Fruit fly (Drosophila melanogaster): ENCODE measurements around the gene CG34376.

CG34376 gene

DNA sequence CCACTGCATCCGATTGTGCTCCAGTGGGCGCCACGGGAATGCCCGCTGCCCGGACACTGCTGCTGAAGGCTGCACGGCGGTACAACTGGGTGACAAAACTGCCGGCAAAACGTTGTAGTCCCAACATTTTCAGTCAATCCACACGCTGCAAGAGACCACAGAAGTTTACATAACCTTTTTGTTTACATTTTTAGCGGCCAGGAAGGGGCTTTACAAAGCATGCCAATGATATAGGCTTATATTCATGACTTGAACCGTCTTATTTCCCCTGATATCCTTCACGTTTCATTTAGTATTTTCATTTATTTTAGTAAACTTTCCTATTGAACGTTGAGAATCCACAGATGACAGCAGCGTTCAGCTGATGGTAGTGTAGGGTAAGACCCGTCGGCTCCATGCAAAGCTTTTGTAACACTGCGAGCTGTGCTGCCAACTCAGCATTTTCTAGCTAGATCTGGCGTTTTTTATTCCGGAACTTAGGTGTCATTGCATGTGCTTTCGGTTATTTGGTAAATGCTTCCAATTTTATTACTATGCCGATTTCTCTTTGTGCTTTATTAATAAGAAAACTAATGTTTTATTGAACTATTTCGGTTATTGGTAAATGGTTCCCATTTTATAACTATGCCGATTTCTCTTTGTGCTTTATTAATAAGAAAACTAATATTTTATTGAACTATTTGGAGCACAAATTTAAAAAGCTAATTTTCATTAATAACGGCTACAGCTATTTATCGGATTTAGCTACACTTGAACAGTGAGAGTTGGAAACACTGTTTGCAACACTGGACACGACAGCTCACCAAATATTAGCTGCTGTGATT, 37.1 kb upstream of the CG34376 start, which contains the start of the genes CG13850 and lqfR (continued):
- TF ChIP-seq CG10543 (GFP tag; optimal IDR thresholded peaks at IDR 0.05) (peak; percentile 82), wdn (GFP tag; IDR thresholded peaks at IDR 0.05) (no peak; the same call in 1 of the 2 replicates), BEAF-32 (GFP tag; optimal IDR thresholded peaks at IDR 0.05) (peak; percentile 51), CTCF (GFP tag; optimal IDR thresholded peaks at IDR 0.05) (no peak), Dip2 (GFP tag; IDR thresholded peaks at IDR 0.05) (no peak), Lim3 (GFP tag; IDR thresholded peaks at IDR 0.05) (no peak), CG4820 (GFP tag; optimal IDR thresholded peaks at IDR 0.05) (peak; percentile 83), tll (GFP tag; optimal IDR thresholded peaks at IDR 0.05) (peak in 1 of 2 experiments; percentile 30), Kr (GFP tag; optimal IDR thresholded peaks at IDR 0.05) (no peak), ems (GFP tag; optimal IDR thresholded peaks at IDR 0.05) (peak; percentile 80), CG11398 (GFP tag; optimal IDR thresholded peaks at IDR 0.05) (peak; percentile 48), CG11504 (tag; optimal IDR thresholded peaks at IDR 0.05) (no peak), Gug (GFP tag; IDR thresholded peaks at IDR 0.05) (peak; percentile 59; the same call in 3 of the 4 replicates), CG14860 (GFP tag; IDR thresholded peaks at IDR 0.05; ENCODE audit: partially characterized antibody) (no peak), kni (GFP tag; optimal IDR thresholded peaks at IDR 0.05) (peak; percentile 64), Sry-δ (GFP tag; optimal IDR thresholded peaks at IDR 0.05) (peak; percentile 50), CG16863 (GFP tag; optimal IDR thresholded peaks at IDR 0.05) (peak; percentile 65), CG13624 (GFP tag; optimal IDR thresholded peaks at IDR 0.05) (peak; percentile 81), CG11695 (GFP tag; IDR thresholded peaks at IDR 0.05) (no peak), lmd (GFP tag; IDR thresholded peaks at IDR 0.05) (peak; percentile 64), Bgb (GFP tag; IDR thresholded peaks at IDR 0.05; ENCODE audit: partially characterized antibody) (no peak), Camta (GFP tag; optimal IDR thresholded peaks at IDR 0.05) (peak; percentile 71), emc (GFP tag; optimal IDR thresholded peaks at IDR 0.05) (peak; percentile 54), CG6175 (GFP tag; IDR thresholded peaks at IDR 0.05) (no peak), gcm2 (GFP tag; optimal IDR thresholded peaks at IDR 0.05) (peak; percentile 60), CG13123 (GFP tag; optimal IDR thresholded peaks at IDR 0.05) (peak; percentile 63), Taf1 (GFP tag; IDR thresholded peaks at IDR 0.05) (no peak; the same call in 1 of the 2 replicates), ham (GFP tag; IDR thresholded peaks at IDR 0.05) (no peak), Jarid2 (GFP tag; optimal IDR thresholded peaks at IDR 0.05) (no peak), CG3407 (GFP tag; optimal IDR thresholded peaks at IDR 0.05) (peak; percentile 38), tgo (GFP tag; IDR thresholded peaks at IDR 0.05) (peak; percentile 57; the same call in 2 of the 3 replicates), CG17912 (GFP tag; optimal IDR thresholded peaks at IDR 0.05) (peak; percentile 19), CG3163 (GFP tag; optimal IDR thresholded peaks at IDR 0.05) (peak; percentile 59), bbx (GFP tag; IDR thresholded peaks at IDR 0.05; ENCODE audit: partially characterized antibody) (0 out of 2 replicates have a peak, but pooled peaks have one; percentile 6), pfk (GFP tag; optimal IDR thresholded peaks at IDR 0.05) (peak; percentile 11), lov (optimal IDR thresholded peaks at IDR 0.05) (no peak), lov (GFP tag; IDR thresholded peaks at IDR 0.05) (no peak), CG4707 (GFP tag; optimal IDR thresholded peaks at IDR 0.05) (no peak), CG30431 (GFP tag; optimal IDR thresholded peaks at IDR 0.05) (peak; percentile 60), sim (GFP tag; IDR thresholded peaks at IDR 0.05) (no peak), HmgZ (tag; optimal IDR thresholded peaks at IDR 0.05) (peak; percentile 67), CG1602 (GFP tag; optimal IDR thresholded peaks at IDR 0.05) (peak; percentile 78), CG8388 (GFP tag; optimal IDR thresholded peaks at IDR 0.05) (peak; percentile 2), CG2678 (tag; optimal IDR thresholded peaks at IDR 0.05) (no peak), CG10274 (GFP tag; optimal IDR thresholded peaks at IDR 0.05) (peak; percentile 54), PHDP (tag; optimal IDR thresholded peaks at IDR 0.05) (no peak), CG7372 (GFP tag; IDR thresholded peaks at IDR 0.05) (peak; percentile 46; the same call in 1 of the 2 replicates), ranshi (GFP tag; IDR thresholded peaks at IDR 0.05) (no peak; the same call in 1 of the 2 replicates), CG11456 (GFP tag; IDR thresholded peaks at IDR 0.05) (peak; percentile 65), Neu2 (GFP tag; optimal IDR thresholded peaks at IDR 0.05; ENCODE audit: borderline replicate concordance) (no peak)
